Worm (Caenorhabditis elegans) whole organism, late embryonic: Measurements from ENCODE around the gene ncx-6.

Source experiments
- C38D4.7 ChIP-seq: fragments of 200-800 bp; sonication (Bioruptor generic); optimal IDR thresholded peaks from 2 replicates; lab custom pipeline; 2018; ENCODE audit warnings: mild to moderate bottlenecking, missing genetic modification characterization, moderate library complexity, missing compliant biosample characterization
- F13H6.1 ChIP-seq: sonication (generic microtip); optimal IDR thresholded peaks from 2 replicates; lab custom pipeline; 2016; ENCODE audit warnings: missing genetic modification characterization, missing compliant biosample characterization
- K02D7.2 ChIP-seq: sonication (generic microtip); optimal IDR thresholded peaks from 2 replicates; lab custom pipeline; 2017; ENCODE audit warnings: mild to moderate bottlenecking, missing genetic modification characterization, missing compliant biosample characterization
- T23F11.4 ChIP-seq: fragments of 200-800 bp; sonication (Bioruptor generic); optimal IDR thresholded peaks from 2 replicates; lab custom pipeline; 2018; ENCODE audit warnings: mild to moderate bottlenecking, missing genetic modification characterization, missing compliant biosample characterization
- Y22D7AL.16 ChIP-seq: sonication (generic microtip); optimal IDR thresholded peaks from 2 replicates; lab custom pipeline; 2016; ENCODE audit warnings: missing genetic modification characterization, missing compliant biosample characterization
- ahr-1 ChIP-seq: sonication (generic microtip); optimal IDR thresholded peaks from 2 replicates; lab custom pipeline; 2016; ENCODE audit warnings: missing genetic modification characterization, missing compliant biosample characterization
- ama-1 ChIP-seq: fragments of 150-350 bp; optimal IDR thresholded peaks from 2 replicates; lab custom pipeline; 2014
- ceh-14 ChIP-seq: sonication (generic microtip); optimal IDR thresholded peaks from 2 replicates; lab custom pipeline; 2016; ENCODE audit warnings: missing genotype, missing genetic modification characterization, missing compliant biosample characterization
- ceh-18 ChIP-seq: sonication (generic microtip); optimal IDR thresholded peaks from 2 replicates; lab custom pipeline; 2016; ENCODE audit warnings: missing genetic modification characterization, missing compliant biosample characterization
- ceh-2 ChIP-seq: sonication (generic microtip); optimal IDR thresholded peaks from 2 replicates; lab custom pipeline; 2016; ENCODE audit warnings: missing genotype, missing genetic modification characterization, missing compliant biosample characterization
- ceh-22 ChIP-seq: sonication (generic microtip); optimal IDR thresholded peaks from 2 replicates; lab custom pipeline; 2017; ENCODE audit warnings: missing biosample characterization, missing genetic modification characterization
- ceh-34 ChIP-seq: sonication (generic microtip); optimal IDR thresholded peaks from 2 replicates; lab custom pipeline; 2016; ENCODE audit warnings: mild to moderate bottlenecking, missing genetic modification characterization, missing compliant biosample characterization
- ceh-45 ChIP-seq: fragments of 200-800 bp; sonication (Bioruptor generic); IDR thresholded peaks from 2 replicates; pipeline ENCODE4 v1.3.6; 2022; ENCODE audit warnings: missing genetic modification reagents, missing genetic modification characterization, missing compliant biosample characterization
- ceh-48 ChIP-seq: sonication (generic microtip); optimal IDR thresholded peaks from 2 replicates; lab custom pipeline; 2016; ENCODE audit warnings: missing genetic modification characterization, inconsistent platforms, missing compliant biosample characterization
- elt-2 ChIP-seq: sonication (generic microtip); optimal IDR thresholded peaks from 2 replicates; lab custom pipeline; 2016; ENCODE audit warnings: missing genetic modification reagents, missing genetic modification characterization, missing compliant biosample characterization
- elt-4 ChIP-seq: sonication (generic microtip); optimal IDR thresholded peaks from 2 replicates; lab custom pipeline; 2016; ENCODE audit warnings: missing genetic modification characterization, missing compliant biosample characterization
- ets-4 ChIP-seq: sonication (generic microtip); optimal IDR thresholded peaks from 2 replicates; lab custom pipeline; 2016; ENCODE audit warnings: missing genetic modification characterization, missing compliant biosample characterization
- eyg-1 ChIP-seq: sonication (generic microtip); optimal IDR thresholded peaks from 2 replicates; lab custom pipeline; 2016; ENCODE audit warnings: missing genotype, missing genetic modification characterization, missing compliant biosample characterization
- fax-1 ChIP-seq: sonication (generic microtip); optimal IDR thresholded peaks from 2 replicates; lab custom pipeline; 2016; ENCODE audit warnings: missing genotype, missing genetic modification characterization, missing compliant biosample characterization
- fkh-6 ChIP-seq: sonication (generic microtip); optimal IDR thresholded peaks from 2 replicates; lab custom pipeline; 2016; ENCODE audit warnings: missing genetic modification characterization, missing compliant biosample characterization
- hlh-30 ChIP-seq: sonication (generic microtip); optimal IDR thresholded peaks from 2 replicates; lab custom pipeline; 2017; ENCODE audit warnings: antibody characterized with exemption, missing genetic modification characterization, missing compliant biosample characterization; ENCODE audit not compliant: insufficient read depth
- lim-6 ChIP-seq: sonication (generic microtip); optimal IDR thresholded peaks from 2 replicates; lab custom pipeline; 2016; ENCODE audit warnings: missing genetic modification characterization, missing compliant biosample characterization
- mec-3 ChIP-seq: sonication (generic microtip); optimal IDR thresholded peaks from 2 replicates; lab custom pipeline; 2016; ENCODE audit warnings: borderline replicate concordance, missing genetic modification characterization, missing compliant biosample characterization
- nfya-1 ChIP-seq: sonication (generic microtip); optimal IDR thresholded peaks from 2 replicates; lab custom pipeline; 2017; ENCODE audit warnings: missing genetic modification characterization, mild to moderate bottlenecking, missing compliant biosample characterization, antibody characterized with exemption, moderate library complexity
- nhr-232 ChIP-seq: sonication (generic microtip); optimal IDR thresholded peaks from 2 replicates; lab custom pipeline; 2016; ENCODE audit warnings: missing genetic modification characterization, missing compliant biosample characterization
- npax-4 ChIP-seq: sonication (generic microtip); optimal IDR thresholded peaks from 2 replicates; lab custom pipeline; 2016; ENCODE audit warnings: missing genetic modification characterization, missing compliant biosample characterization
- pag-3 ChIP-seq: sonication (generic microtip); optimal IDR thresholded peaks from 2 replicates; lab custom pipeline; 2016; ENCODE audit warnings: missing compliant biosample characterization, missing genetic modification characterization, borderline replicate concordance
- pat-9 ChIP-seq: fragments of 200-800 bp; sonication (Bioruptor generic); optimal IDR thresholded peaks from 2 replicates; lab custom pipeline; 2018; ENCODE audit warnings: mild to moderate bottlenecking, missing genetic modification characterization, moderate library complexity, missing compliant biosample characterization
- pax-1 ChIP-seq: fragments of 150-350 bp; optimal IDR thresholded peaks from 2 replicates; lab custom pipeline; 2014; ENCODE audit warnings: missing biosample characterization, missing genetic modification characterization
- pqm-1 ChIP-seq: sonication (generic microtip); optimal IDR thresholded peaks from 2 replicates; lab custom pipeline; 2016; ENCODE audit warnings: missing genetic modification characterization, missing compliant biosample characterization
- pros-1 ChIP-seq: fragments of 150-350 bp; optimal IDR thresholded peaks from 2 replicates; lab custom pipeline; 2014; ENCODE audit warnings: missing biosample characterization, missing genetic modification reagents, missing genetic modification characterization
- sdc-2 ChIP-seq: sonication (generic microtip); optimal IDR thresholded peaks from 2 replicates; lab custom pipeline; 2016; ENCODE audit warnings: missing genotype, missing genetic modification characterization, missing compliant biosample characterization
- sox-2 ChIP-seq: fragments of 200-800 bp; sonication (Bioruptor generic); IDR thresholded peaks from 2 replicates; pipeline ENCODE4 v1.3.6; 2022; ENCODE audit warnings: missing genetic modification reagents, missing genetic modification characterization, missing compliant biosample characterization
- sox-4 ChIP-seq: sonication (generic microtip); optimal IDR thresholded peaks from 2 replicates; lab custom pipeline; 2017; ENCODE audit warnings: mild to moderate bottlenecking, missing genetic modification characterization, inconsistent platforms, missing compliant biosample characterization
- syd-9 ChIP-seq: sonication (generic microtip); optimal IDR thresholded peaks from 2 replicates; lab custom pipeline; 2016; ENCODE audit warnings: mild to moderate bottlenecking, missing genetic modification characterization, moderate library complexity, missing compliant biosample characterization
- tbx-2 ChIP-seq: sonication (generic microtip); optimal IDR thresholded peaks from 2 replicates; lab custom pipeline; 2016; ENCODE audit warnings: missing genetic modification characterization, missing compliant biosample characterization
- tbx-7 ChIP-seq: sonication (generic microtip); optimal IDR thresholded peaks from 2 replicates; lab custom pipeline; 2016; ENCODE audit warnings: missing genotype, missing genetic modification characterization, missing compliant biosample characterization
- unc-3 ChIP-seq, 2 experiments: fragments of 200-800 bp in 1 of 2; sonication (Bioruptor generic) in 1 of 2; sonication (generic microtip) in 1 of 2; conservative IDR thresholded peaks in 1 of 2; optimal IDR thresholded peaks in 1 of 2; 2 replicates each; pipeline versions ENCODE4 v1.3.6 to Lab custom; 2016 to 2022; ENCODE audit warnings: missing compliant biosample characterization in 2 of 2, missing genetic modification characterization in 2 of 2, missing genetic modification reagents in 1 of 2
- unc-42 ChIP-seq: sonication (generic microtip); optimal IDR thresholded peaks from 2 replicates; lab custom pipeline; 2016; ENCODE audit warnings: missing genotype, missing genetic modification characterization, missing compliant biosample characterization

ncx-6 gene

ce11 chrIII:9725114-9725513 is 11.4 kb upstream of the ncx-6 start, which contains the start of gene clec-162:
clec-162 (minus strand) TSS chrIII:9725214.
- TF ChIP-seq ahr-1 (tag; lab: Kevin White, UChicago) (no peak), lim-6 (tag; lab: Kevin White, UChicago) (no peak), sdc-2 (no peak), pqm-1 (no peak), fkh-6 (no peak), C38D4.7 (no peak), ceh-14 (tag; lab: Kevin White, UChicago) (no peak), tbx-2 (tag; lab: Kevin White, UChicago) (no peak), pag-3 (tag; lab: Kevin White, UChicago) (no peak)

- TF ChIP-seq ceh-18 (tag; lab: Kevin White, UChicago), result no peak
- TF ChIP-seq elt-2 (tag; lab: Kevin White, UChicago), result peak; percentile 73
- no peak for TF ChIP-seq mec-3 (tag; lab: Kevin White, UChicago)
- no peak for TF ChIP-seq nfya-1 (tag; lab: Kevin White, UChicago)
These were observed 8.2 kb upstream of the ncx-6 start for ce11 chrIII:9721991-9722390.

ce11 chrIII:9720191-9720590 is 6.4 kb upstream of the ncx-6 start, which contains the start of gene ncx-7:
ncx-7 (minus strand) TSS chrIII:9720291.
- TF ChIP-seq pax-1 (no peak), npax-4 (tag; lab: Kevin White, UChicago) (no peak), tbx-2 (tag; lab: Kevin White, UChicago) (no peak), unc-3 (GFP tag; conservative IDR thresholded peaks at IDR 0.05; lab: Robert Waterston, UW) (no peak), unc-3 (tag; optimal IDR thresholded peaks at IDR 0.05; lab: Kevin White, UChicago) (no peak), F13H6.1 (no peak), unc-42 (tag; lab: Kevin White, UChicago) (no peak), sox-2 (GFP tag; lab: Robert Waterston, UW) (no peak), hlh-30 (tag; lab: Kevin White, UChicago) (no peak), fkh-6 (no peak), ceh-14 (tag; lab: Kevin White, UChicago) (no peak), pat-9 (tag; lab: Kevin White, UChicago) (no peak), K02D7.2 (tag; lab: Kevin White, UChicago) (no peak), ceh-18 (tag; lab: Kevin White, UChicago) (no peak), tbx-7 (tag; lab: Kevin White, UChicago) (no peak), fax-1 (tag; lab: Kevin White, UChicago) (no peak), nhr-232 (tag; lab: Kevin White, UChicago) (no peak), eyg-1 (tag; lab: Kevin White, UChicago) (no peak), elt-4 (no peak), ets-4 (no peak), ahr-1 (tag; lab: Kevin White, UChicago) (no peak)

ce11 chrIII:9717243-9717642 is 3.5 kb upstream of the ncx-6 start:
- TF ChIP-seq elt-2 (tag; lab: Kevin White, UChicago) (peak; percentile 55), ama-1 (peak; percentile 5), unc-42 (tag; lab: Kevin White, UChicago) (no peak)

- TF ChIP-seq ceh-2 (tag; lab: Kevin White, UChicago), result no peak
- TF ChIP-seq elt-2 (tag; lab: Kevin White, UChicago), result peak; percentile 52
These were observed 982 bp upstream of the ncx-6 start for ce11 chrIII:9714731-9715130.

- TF ChIP-seq eyg-1 (tag; lab: Kevin White, UChicago), result no peak
These were observed 567 bp downstream of the ncx-6 start for ce11 chrIII:9713182-9713581.

ce11 chrIII:9711163-9711562 is 2.6 kb downstream of the ncx-6 start:
- TF ChIP-seq ceh-22 (tag; lab: Kevin White, UChicago) (no peak), pros-1 (tag; lab: Kevin White, UChicago) (no peak), ceh-34 (tag; lab: Kevin White, UChicago) (no peak), T23F11.4 (GFP tag; lab: Kevin White, UChicago) (no peak), sox-4 (no peak), ama-1 (no peak), ceh-48 (tag; lab: Kevin White, UChicago) (no peak), ets-4 (no peak), Y22D7AL.16 (tag; lab: Kevin White, UChicago) (no peak), unc-3 (GFP tag; conservative IDR thresholded peaks at IDR 0.05; lab: Robert Waterston, UW) (no peak), unc-3 (tag; optimal IDR thresholded peaks at IDR 0.05; lab: Kevin White, UChicago) (no peak), ceh-45 (GFP tag; lab: Robert Waterston, UW) (no peak), ceh-2 (tag; lab: Kevin White, UChicago) (no peak), ahr-1 (tag; lab: Kevin White, UChicago) (no peak), pax-1 (no peak), ceh-14 (tag; lab: Kevin White, UChicago) (no peak), pag-3 (tag; lab: Kevin White, UChicago) (no peak), pat-9 (tag; lab: Kevin White, UChicago) (no peak), syd-9 (no peak)
